Fruit fly (Drosophila melanogaster) whole organism, embryonic: ENCODE results near the gene CG14111.

Experiments
- Blimp-1 ChIP-seq: fragments of 200-800 bp; sonication (Bioruptor generic); optimal IDR thresholded peaks from 3 replicates; lab custom pipeline; 2018; ENCODE audit warnings: missing biosample characterization, missing genetic modification characterization, mild to moderate bottlenecking, moderate library complexity, missing genetic modification reagents
- CG15479 ChIP-seq: fragments of 200-800 bp; sonication (Bioruptor generic); optimal IDR thresholded peaks from 3 replicates; lab custom pipeline; 2019; ENCODE audit warnings: missing biosample characterization, mild to moderate bottlenecking, missing genetic modification characterization, moderate library complexity
- CG4328 ChIP-seq: fragments of 200-800 bp; sonication (Bioruptor generic); optimal IDR thresholded peaks from 3 replicates; lab custom pipeline; 2017; ENCODE audit warnings: missing biosample characterization, missing genetic modification reagents, missing genetic modification characterization
- CG9876 ChIP-seq: fragments of 200-800 bp; sonication (Bioruptor generic); optimal IDR thresholded peaks from 2 replicates; lab custom pipeline; 2016; ENCODE audit warnings: missing biosample characterization, missing genetic modification characterization
- Neu2 ChIP-seq: fragments of 200-800 bp; sonication (Bioruptor generic); optimal IDR thresholded peaks from 3 replicates; lab custom pipeline; 2016; ENCODE audit warnings: missing biosample characterization, missing genetic modification characterization, borderline replicate concordance
- Ravus ChIP-seq: fragments of 200-800 bp; sonication (Bioruptor generic); IDR thresholded peaks from 2 replicates; pipeline ENCODE4 v1.3.6; 2022; ENCODE audit warnings: missing biosample characterization, missing genetic modification characterization
- chn ChIP-seq: fragments of 200-800 bp; sonication (Bioruptor generic); optimal IDR thresholded peaks from 2 replicates; lab custom pipeline; 2016; ENCODE audit warnings: missing biosample characterization, missing genetic modification characterization
- crol ChIP-seq: fragments of 200-800 bp; sonication (Bioruptor generic); IDR thresholded peaks from 2 replicates; pipeline ENCODE4 v1.3.6; 2022; ENCODE audit warnings: missing biosample characterization, missing genetic modification characterization
- sim ChIP-seq: fragments of 200-800 bp; sonication (Bioruptor generic); IDR thresholded peaks from 2 replicates; pipeline ENCODE4 v1.3.6; 2022; ENCODE audit warnings: missing biosample characterization, missing genetic modification characterization
- yki ChIP-seq: fragments of >200 bp; optimal IDR thresholded peaks from 3 replicates; lab custom pipeline; 2018

DNA sequence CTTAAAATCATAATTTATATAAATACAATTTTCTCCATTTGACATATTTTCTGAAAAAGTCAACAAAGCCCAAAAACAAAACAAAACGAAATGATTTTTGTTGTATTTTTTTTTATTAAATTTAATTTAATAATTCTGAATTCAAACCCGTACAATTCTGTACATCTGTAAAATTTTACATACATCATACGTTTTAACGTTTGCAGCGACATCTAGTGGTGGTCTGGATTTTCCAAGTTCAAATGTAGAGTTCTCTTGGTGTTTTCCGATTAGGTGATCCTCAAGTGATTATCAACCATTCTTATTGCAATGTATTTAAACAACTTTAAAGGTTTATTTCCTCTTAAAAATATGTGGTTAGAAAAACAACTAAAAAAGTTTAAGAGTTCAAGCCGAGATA is 33.2 kb downstream of the CG14111 start:
- TF ChIP-seq crol (no peak), Neu2 (GFP tag; lab: Kevin White, UChicago) (no peak), sim (no peak), Ravus (GFP tag; lab: Robert Waterston, UW) (no peak), CG9876 (GFP tag; lab: Kevin White, UChicago) (peak; percentile 24), CG4328 (GFP tag; lab: Kevin White, UChicago) (no peak), yki (lab: Kevin White, UChicago) (peak; percentile 19), CG15479 (GFP tag; lab: Kevin White, UChicago) (no peak), Blimp-1 (GFP tag; lab: Kevin White, UChicago) (no peak), chn (peak; percentile 13)
